Worm (Caenorhabditis elegans): ENCODE data around the gene E02H4.6.
"Not testable (repeated sequence)": the region's sequence is repeated elsewhere in the genome, so short reads cannot be mapped to it uniquely, and the experiment has no call there.

The E02H4.6 gene

ce11 chrX:14214520-14215023, 37.4 kb downstream of the E02H4.6 start, which contains the start of gene K06G5.1 (continued):
- TF ChIP-seq aha-1 (tag) (no peak), mxl-3 (GFP tag; optimal IDR thresholded peaks at IDR 0.05) (no peak), Y105C5A.15 (GFP tag; IDR thresholded peaks at IDR 0.05) (no peak), nhr-25 (tag; optimal IDR thresholded peaks at IDR 0.05; ENCODE audit: borderline replicate concordance, insufficient read depth) (no peak), ZK546.5 (tag; optimal IDR thresholded peaks at IDR 0.05) (no peak)

- no peak for TF ChIP-seq nhr-42 (GFP tag; IDR thresholded peaks at IDR 0.05)
- TF ChIP-seq jun-1 (tag; optimal IDR thresholded peaks at IDR 0.05), result no peak
- TF ChIP-seq nhr-28 (tag; optimal IDR thresholded peaks at IDR 0.05), result peak; percentile 85
- TF ChIP-seq daf-16 (GFP tag; optimal IDR thresholded peaks at IDR 0.05), result no peak
- peak; percentile 61 for TF ChIP-seq daf-16 (tag; optimal IDR thresholded peaks at IDR 0.05)
- TF ChIP-seq nhr-102 (tag; optimal IDR thresholded peaks at IDR 0.05), result no peak
- no peak for TF ChIP-seq dmd-9 (GFP tag; IDR thresholded peaks at IDR 0.05)
- no peak for TF ChIP-seq F26F4.8 (GFP tag; conservative IDR thresholded peaks at IDR 0.05)
- TF ChIP-seq php-3 (GFP tag; IDR thresholded peaks at IDR 0.05), result peak; percentile 85
- peak in 1 of 2 experiments; percentile 47 for TF ChIP-seq unc-62 (GFP tag; optimal IDR thresholded peaks at IDR 0.05 in 1 of 2)
- TF ChIP-seq unc-62 (tag; optimal IDR thresholded peaks at IDR 0.05), result no peak
- TF ChIP-seq dve-1 (tag; optimal IDR thresholded peaks at IDR 0.05; ENCODE audit: insufficient read depth), result peak; percentile 26
Measured at ce11 chrX:14213314-14213713, 38.6 kb downstream of the E02H4.6 start.

ce11 chrX:14211170-14211569, 40.8 kb downstream of the E02H4.6 start:
- peak; percentile 70; the same call in 1 of the 2 replicates for TF ChIP-seq pha-4 (GFP tag; IDR thresholded peaks at IDR 0.05)
- TF ChIP-seq pha-4, daf-16 (tag; optimal IDR thresholded peaks at IDR 0.05): not testable (repeated sequence)
- TF ChIP-seq dmd-8 (GFP tag; IDR thresholded peaks at IDR 0.05), result 0 out of 2 replicates have a peak, but pooled peaks have one; percentile 38
- TF ChIP-seq madf-9 (GFP tag; conservative IDR thresholded peaks at IDR 0.05), result 0 out of 2 replicates have a peak, but pooled peaks have one; percentile 14
- TF ChIP-seq daf-16 (GFP tag; optimal IDR thresholded peaks at IDR 0.05), result peak in 1 of 2 experiments; percentile 15
- peak; percentile 28; the same call in 1 of the 2 replicates for TF ChIP-seq dmd-6 (GFP tag; IDR thresholded peaks at IDR 0.05)
- TF ChIP-seq F26F4.8 (GFP tag; conservative IDR thresholded peaks at IDR 0.05), result 0 out of 2 replicates have a peak, but pooled peaks have one; percentile 42

ce11 chrX:14207942-14208341, 44.0 kb downstream of the E02H4.6 start, which contains the start of gene ceh-37:
ceh-37 (minus strand) TSS chrX:14208000.
- TF ChIP-seq unc-62 (GFP tag; optimal IDR thresholded peaks at IDR 0.05 in 1 of 2) (peak in 1 of 2 experiments; percentile 92), unc-62 (tag; optimal IDR thresholded peaks at IDR 0.05) (no peak), ceh-82 (tag; optimal IDR thresholded peaks at IDR 0.05) (no peak), ama-1 (optimal IDR thresholded peaks at IDR 0.05) (no peak), pqm-1 (tag; optimal IDR thresholded peaks at IDR 0.05) (peak; percentile 50), dve-1 (tag; optimal IDR thresholded peaks at IDR 0.05; ENCODE audit: insufficient read depth) (peak; percentile 19), nhr-25 (tag; optimal IDR thresholded peaks at IDR 0.05; ENCODE audit: borderline replicate concordance, insufficient read depth) (no peak), daf-16 (GFP tag; optimal IDR thresholded peaks at IDR 0.05) (no peak), daf-16 (tag; optimal IDR thresholded peaks at IDR 0.05) (peak; percentile 36), php-3 (GFP tag; IDR thresholded peaks at IDR 0.05) (peak; percentile 97), R02D3.7 (tag; optimal IDR thresholded peaks at IDR 0.05) (no peak), hlh-30 (tag; optimal IDR thresholded peaks at IDR 0.05; ENCODE audit: insufficient read depth) (peak; percentile 61), nhr-11 (tag; optimal IDR thresholded peaks at IDR 0.05) (no peak), dmd-6 (GFP tag; IDR thresholded peaks at IDR 0.05) (peak; percentile 30; the same call in 1 of the 2 replicates), hlh-11 (tag; optimal IDR thresholded peaks at IDR 0.05) (peak; percentile 68), cey-2 (tag; optimal IDR thresholded peaks at IDR 0.05; ENCODE audit: borderline replicate concordance, insufficient read depth) (no peak), nhr-28 (tag; optimal IDR thresholded peaks at IDR 0.05) (peak; percentile 49)

- TF ChIP-seq unc-62 (GFP tag; optimal IDR thresholded peaks at IDR 0.05 in 1 of 2) (no peak), unc-62 (tag; optimal IDR thresholded peaks at IDR 0.05) (no peak), lin-1 (GFP tag; IDR thresholded peaks at IDR 0.05) (peak; percentile 41; the same call in 1 of the 2 replicates), daf-12 (tag; optimal IDR thresholded peaks at IDR 0.05) (no peak), pqm-1 (tag; optimal IDR thresholded peaks at IDR 0.05) (peak; percentile 64), nhr-25 (tag; optimal IDR thresholded peaks at IDR 0.05; ENCODE audit: borderline replicate concordance, insufficient read depth) (no peak), hlh-11 (tag; optimal IDR thresholded peaks at IDR 0.05) (peak; percentile 42), zip-11 (GFP tag; IDR thresholded peaks at IDR 0.05) (no peak), nhr-48 (tag; optimal IDR thresholded peaks at IDR 0.05) (no peak), F37D6.2 (tag; optimal IDR thresholded peaks at IDR 0.05) (no peak), dve-1 (tag; optimal IDR thresholded peaks at IDR 0.05; ENCODE audit: insufficient read depth) (peak; percentile 36), ama-1 (optimal IDR thresholded peaks at IDR 0.05) (no peak), lir-3 (tag; optimal IDR thresholded peaks at IDR 0.05) (no peak), T20F7.1 (GFP tag; optimal IDR thresholded peaks at IDR 0.05) (no peak), nhr-28 (tag; optimal IDR thresholded peaks at IDR 0.05) (peak; percentile 53), dmd-6 (GFP tag; IDR thresholded peaks at IDR 0.05) (peak; percentile 48; the same call in 1 of the 2 replicates), nhr-41 (GFP tag; IDR thresholded peaks at IDR 0.05) (no peak), cey-2 (tag; optimal IDR thresholded peaks at IDR 0.05; ENCODE audit: borderline replicate concordance, insufficient read depth) (no peak), daf-16 (GFP tag; optimal IDR thresholded peaks at IDR 0.05) (no peak), daf-16 (tag; optimal IDR thresholded peaks at IDR 0.05) (peak; percentile 69)
Measured at ce11 chrX:14206321-14206720, 45.6 kb downstream of the E02H4.6 start.

All from whole organism, L4 larva.